Worm (Caenorhabditis elegans) whole organism, L1 larva: ENCODE results near the gene C54C6.4.

ENCODE experiments used
- C04F5.9 ChIP-seq: sonication (generic microtip); optimal IDR thresholded peaks from 2 replicates; lab custom pipeline; 2016; ENCODE audit warnings: missing genetic modification characterization, missing compliant biosample characterization
- C16A3.4 ChIP-seq: fragments of 150-350 bp; optimal IDR thresholded peaks from 2 replicates; lab custom pipeline; 2014; ENCODE audit warnings: missing biosample characterization, missing genetic modification characterization
- C34B4.2 ChIP-seq: sonication (generic microtip); optimal IDR thresholded peaks from 2 replicates; lab custom pipeline; 2017; ENCODE audit warnings: mild to moderate bottlenecking, missing genetic modification characterization, missing compliant biosample characterization
- Y116A8C.19 ChIP-seq: sonication (generic microtip); optimal IDR thresholded peaks from 2 replicates; lab custom pipeline; 2016; ENCODE audit warnings: missing compliant biosample characterization, missing genetic modification characterization, borderline replicate concordance
- alr-1 ChIP-seq: fragments of 200-800 bp; sonication (Bioruptor generic); optimal IDR thresholded peaks from 2 replicates; lab custom pipeline; 2018; ENCODE audit warnings: borderline replicate concordance, mild to moderate bottlenecking, missing genetic modification characterization, missing compliant biosample characterization
- blmp-1 ChIP-seq: fragments of 150-350 bp; optimal IDR thresholded peaks from 2 replicates; lab custom pipeline; 2014; ENCODE audit warnings: missing biosample characterization, missing genetic modification characterization
- ceh-63 ChIP-seq: fragments of 200-800 bp; sonication (Bioruptor generic); optimal IDR thresholded peaks from 2 replicates; lab custom pipeline; 2018; ENCODE audit warnings: mild to moderate bottlenecking, missing genetic modification characterization, missing compliant biosample characterization
- ceh-8 ChIP-seq: fragments of 200-800 bp; sonication (Bioruptor generic); optimal IDR thresholded peaks from 2 replicates; lab custom pipeline; 2018; ENCODE audit warnings: mild to moderate bottlenecking, missing genetic modification characterization, moderate library complexity, missing compliant biosample characterization
- ceh-82 ChIP-seq, 3 experiments: fragments of 150-350 bp in 1 of 3; sonication (generic microtip) in 2 of 3; optimal IDR thresholded peaks; 2 replicates each; lab custom pipeline; 2014 to 2017; ENCODE audit warnings: missing biosample characterization in 3 of 3, missing genetic modification characterization in 3 of 3
- dpl-1 ChIP-seq, 3 experiments: fragments of 150-350 bp in 2 of 3; sonication (generic microtip) in 1 of 3; optimal IDR thresholded peaks; 2 replicates each; lab custom pipeline; 2014 to 2017; ENCODE audit warnings: missing biosample characterization in 3 of 3, missing genetic modification characterization in 3 of 3, missing genetic modification reagents in 3 of 3
- dsc-1 ChIP-seq: sonication (generic microtip); optimal IDR thresholded peaks from 2 replicates; lab custom pipeline; 2016; ENCODE audit warnings: mild to moderate bottlenecking, missing genetic modification characterization, missing compliant biosample characterization
- efl-1 ChIP-seq, 4 experiments: fragments of 150-350 bp; optimal IDR thresholded peaks in 3 of 4; peaks in 1 of 4; 1 replicate in 1 of 4; 2 replicates in 3 of 4; lab custom pipeline; 2014; ENCODE audit warnings: missing biosample characterization in 2 of 4, missing genetic modification characterization in 2 of 4, missing genetic modification reagents in 2 of 4
- egl-13 ChIP-seq: sonication (generic microtip); optimal IDR thresholded peaks from 2 replicates; lab custom pipeline; 2016; ENCODE audit warnings: missing genotype, missing genetic modification reagents, missing genetic modification characterization, missing compliant biosample characterization
- ets-5 ChIP-seq: fragments of 200-800 bp; sonication (Bioruptor generic); IDR thresholded peaks from 2 replicates; pipeline ENCODE4 v1.3.6; 2022; ENCODE audit warnings: missing genetic modification characterization, missing compliant biosample characterization
- fkh-8 ChIP-seq: sonication (generic microtip); optimal IDR thresholded peaks from 2 replicates; lab custom pipeline; 2016; ENCODE audit warnings: mild to moderate bottlenecking, missing genetic modification characterization, missing compliant biosample characterization
- grh-1 ChIP-seq: fragments of 200-800 bp; sonication (Bioruptor generic); IDR thresholded peaks from 2 replicates; pipeline ENCODE4 v1.3.6; 2022; ENCODE audit warnings: missing genetic modification reagents, missing genetic modification characterization, missing compliant biosample characterization
- hpl-2 ChIP-seq: fragments of 150-350 bp; optimal IDR thresholded peaks from 2 replicates; lab custom pipeline; 2014; ENCODE audit warnings: missing biosample characterization, missing genetic modification reagents, missing genetic modification characterization
- lin-14 ChIP-seq: fragments of 200-800 bp; sonication (Bioruptor generic); optimal IDR thresholded peaks from 2 replicates; lab custom pipeline; 2018; ENCODE audit warnings: mild to moderate bottlenecking, missing genetic modification characterization, moderate library complexity, missing compliant biosample characterization
- lir-3 ChIP-seq: sonication (generic microtip); optimal IDR thresholded peaks from 2 replicates; lab custom pipeline; 2016; ENCODE audit warnings: mild to moderate bottlenecking, missing genetic modification characterization, moderate library complexity, missing compliant biosample characterization; ENCODE audit not compliant: poor library complexity
- lsy-2 ChIP-seq, 2 experiments: fragments of 150-350 bp; optimal IDR thresholded peaks; 2 replicates each; lab custom pipeline; 2014; ENCODE audit warnings: missing biosample characterization in 2 of 2, missing genetic modification characterization in 2 of 2
- nhr-19 ChIP-seq: fragments of 200-800 bp; sonication (Bioruptor generic); conservative IDR thresholded peaks from 2 replicates; pipeline ENCODE4 v1.3.6; 2022; ENCODE audit warnings: missing genetic modification characterization, missing compliant biosample characterization
- nhr-47 ChIP-seq: sonication (generic microtip); optimal IDR thresholded peaks from 2 replicates; lab custom pipeline; 2016; ENCODE audit warnings: mild to moderate bottlenecking, missing genetic modification characterization, moderate library complexity, missing compliant biosample characterization
- nhr-71 ChIP-seq: sonication (generic microtip); optimal IDR thresholded peaks from 2 replicates; lab custom pipeline; 2016; ENCODE audit warnings: mild to moderate bottlenecking, missing genetic modification characterization, moderate library complexity, missing compliant biosample characterization
- nhr-77 ChIP-seq: fragments of 150-350 bp; optimal IDR thresholded peaks from 2 replicates; lab custom pipeline; 2014; ENCODE audit warnings: missing biosample characterization, missing genetic modification characterization
- nhr-90 ChIP-seq: sonication (generic microtip); optimal IDR thresholded peaks from 2 replicates; lab custom pipeline; 2016; ENCODE audit warnings: mild to moderate bottlenecking, missing genetic modification characterization, missing compliant biosample characterization; ENCODE audit not compliant: poor library complexity
- pax-3 ChIP-seq: fragments of 200-800 bp; sonication (Bioruptor generic); optimal IDR thresholded peaks from 2 replicates; lab custom pipeline; 2018; ENCODE audit warnings: mild to moderate bottlenecking, missing genetic modification characterization, moderate library complexity, missing compliant biosample characterization
- snpc-4 ChIP-seq: fragments of 150-350 bp; optimal IDR thresholded peaks from 2 replicates; lab custom pipeline; 2014; ENCODE audit warnings: missing biosample characterization, missing genetic modification characterization
- sptf-1 ChIP-seq: fragments of 150-350 bp; optimal IDR thresholded peaks from 2 replicates; lab custom pipeline; 2014; ENCODE audit warnings: missing biosample characterization, missing genetic modification characterization
- swsn-7 ChIP-seq: sonication (generic microtip); optimal IDR thresholded peaks from 2 replicates; lab custom pipeline; 2016; ENCODE audit warnings: missing genetic modification characterization, missing compliant biosample characterization
- tbx-2 ChIP-seq: sonication (generic microtip); optimal IDR thresholded peaks from 2 replicates; lab custom pipeline; 2016; ENCODE audit warnings: missing genetic modification characterization, missing compliant biosample characterization
- tlp-1 ChIP-seq: fragments of 150-350 bp; optimal IDR thresholded peaks from 2 replicates; lab custom pipeline; 2014; ENCODE audit warnings: missing biosample characterization, missing genetic modification characterization
- unc-130 ChIP-seq: fragments of 150-350 bp; optimal IDR thresholded peaks from 2 replicates; lab custom pipeline; 2017; ENCODE audit warnings: missing biosample characterization, missing genetic modification characterization, inconsistent platforms
- unc-30 ChIP-seq: sonication (generic microtip); optimal IDR thresholded peaks from 2 replicates; lab custom pipeline; 2017; ENCODE audit warnings: missing biosample characterization, missing genetic modification characterization
- unc-86 ChIP-seq: sonication (generic microtip); optimal IDR thresholded peaks from 2 replicates; lab custom pipeline; 2016; ENCODE audit warnings: missing genetic modification characterization, missing compliant biosample characterization
- unc-98 ChIP-seq: fragments of 200-800 bp; sonication (Bioruptor generic); IDR thresholded peaks from 2 replicates; pipeline ENCODE4 v1.3.6; 2022; ENCODE audit warnings: missing genetic modification characterization, missing compliant biosample characterization
- xbp-1 ChIP-seq: sonication (generic microtip); optimal IDR thresholded peaks from 2 replicates; lab custom pipeline; 2016; ENCODE audit warnings: missing genetic modification characterization, missing compliant biosample characterization
- zag-1 ChIP-seq: fragments of 150-350 bp; optimal IDR thresholded peaks from 2 replicates; lab custom pipeline; 2014; ENCODE audit warnings: missing biosample characterization, missing genetic modification characterization
- ztf-4 ChIP-seq: fragments of 150-350 bp; optimal IDR thresholded peaks from 2 replicates; lab custom pipeline; 2014; ENCODE audit warnings: missing biosample characterization, missing genetic modification characterization

The C54C6.4 gene

DNA sequence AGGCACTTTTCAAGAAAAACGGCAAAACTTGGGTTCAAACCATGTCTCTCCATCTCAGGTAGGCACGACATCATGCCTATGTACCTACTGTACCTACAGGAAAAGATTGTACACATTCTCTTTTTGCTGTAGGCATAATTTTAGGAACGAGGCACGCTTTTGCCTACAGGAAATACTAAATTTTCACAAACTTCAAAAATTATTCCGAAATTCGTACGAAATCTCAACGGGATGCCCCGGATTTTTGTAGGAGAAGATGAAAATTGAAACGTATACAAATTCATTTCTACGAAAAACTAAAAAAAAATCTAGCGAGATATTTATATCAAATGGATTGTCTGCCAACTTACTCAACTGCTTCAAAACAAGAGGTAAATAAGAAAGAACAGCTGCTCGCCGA lies 5.4 kb upstream of the C54C6.4 start, which contains the start of gene C54C6.11:
C54C6.11 (plus strand) TSS at position 301 of the 400 bp plus-strand sequence.
- no peak for TF ChIP-seq zag-1 (tag; lab: Kevin White, UChicago)
- TF ChIP-seq lir-3 (tag; lab: Kevin White, UChicago): no peak
- TF ChIP-seq xbp-1: no peak
- no peak for TF ChIP-seq dpl-1 (GFP tag; optimal IDR thresholded peaks at IDR 0.05; lab: Kevin White, UChicago)
- TF ChIP-seq Y116A8C.19 (tag; lab: Kevin White, UChicago): no peak
- TF ChIP-seq swsn-7 (tag; lab: Kevin White, UChicago): no peak
- no peak for TF ChIP-seq tbx-2

DNA sequence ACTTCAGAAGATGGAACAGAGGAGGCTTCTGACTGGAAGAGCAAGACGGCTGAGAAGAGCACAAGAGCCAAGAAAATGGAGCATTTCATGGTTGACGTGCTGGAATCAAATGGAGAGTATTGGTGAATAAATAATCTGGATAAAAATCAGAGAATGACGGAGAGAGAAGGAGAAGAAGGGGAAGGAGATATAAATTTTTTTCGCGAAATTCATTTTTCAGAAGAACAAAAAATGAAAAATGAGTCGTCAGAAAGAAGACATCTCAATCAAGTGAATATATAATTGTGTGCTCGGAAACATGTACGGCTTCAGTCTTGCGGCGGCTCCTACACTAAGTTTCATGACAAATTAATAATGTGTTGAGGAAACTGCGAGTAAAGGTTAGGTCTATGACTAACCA lies 3.7 kb upstream of the C54C6.4 start, which contains the start of gene C54C6.5:
C54C6.5 (minus strand) TSS at position 101 of the 400 bp plus-strand sequence.
- TF ChIP-seq alr-1 (tag; lab: Kevin White, UChicago) (no peak), lir-3 (tag; lab: Kevin White, UChicago) (no peak), nhr-77 (no peak), grh-1 (GFP tag; lab: Robert Waterston, UW) (no peak), lin-14 (GFP tag; lab: Kevin White, UChicago) (no peak), nhr-19 (GFP tag; lab: Robert Waterston, UW) (no peak), zag-1 (tag; lab: Kevin White, UChicago) (no peak), C04F5.9 (no peak)

DNA sequence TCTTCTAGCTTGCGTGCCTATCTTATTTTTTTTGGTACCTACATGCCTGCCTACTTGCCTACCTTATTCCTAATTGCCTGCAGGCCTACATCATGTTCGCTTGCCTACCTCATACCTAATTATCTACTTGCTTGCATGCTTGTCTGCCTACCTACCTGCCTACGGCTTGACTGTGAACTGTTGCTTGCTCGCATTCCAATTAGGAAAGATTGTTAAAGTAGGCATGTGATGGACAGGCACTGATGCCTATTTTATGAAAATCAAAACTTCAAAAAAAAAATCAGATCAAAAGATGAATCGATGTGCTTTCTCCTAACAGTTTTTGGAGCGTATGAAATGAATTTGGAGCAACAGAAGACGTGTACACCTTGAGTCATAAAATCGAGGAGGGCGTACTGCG lies 3.1 kb upstream of the C54C6.4 start:
- TF ChIP-seq efl-1 (optimal IDR thresholded peaks at IDR 0.05; lab: Kevin White, UChicago) (no peak), efl-1 (GFP tag; optimal IDR thresholded peaks at IDR 0.05 in 1 of 2; lab: Kevin White, UChicago) (peak in 1 of 2 experiments; percentile 69), unc-130 (tag; lab: Kevin White, UChicago) (no peak)
- TF ChIP-seq, all 84 proteins: peak for 1

DNA sequence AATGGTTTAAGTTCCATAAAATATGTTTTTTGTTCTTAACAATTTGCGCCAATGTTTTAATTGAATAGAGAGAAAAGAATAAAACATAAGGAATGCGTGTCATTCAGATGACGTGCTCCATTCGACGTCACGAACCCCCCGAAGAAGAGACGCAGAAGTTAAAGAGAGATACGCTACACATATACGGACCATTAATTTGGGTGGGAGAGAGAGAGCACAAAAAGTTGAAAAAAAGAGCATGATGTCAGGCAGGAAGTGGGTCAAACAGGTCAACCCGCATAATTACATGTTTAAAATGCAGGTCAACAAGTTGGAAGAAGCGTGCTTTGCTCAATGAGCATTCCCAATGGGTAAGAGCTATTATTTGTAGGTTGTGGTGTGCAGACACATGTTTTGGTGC lies 6.8 kb downstream of the C54C6.4 start:
- TF ChIP-seq lsy-2 (tag; optimal IDR thresholded peaks at IDR 0.05; lab: Kevin White, UChicago): peak in 1 of 2 experiments; percentile 42
- TF ChIP-seq lin-14 (GFP tag; lab: Kevin White, UChicago): peak; percentile 83
- peak; percentile 19 for TF ChIP-seq fkh-8 (tag; lab: Kevin White, UChicago)
- TF ChIP-seq ceh-8: peak; percentile 22
- no peak for TF ChIP-seq nhr-90 (tag; lab: Kevin White, UChicago)
- TF ChIP-seq tlp-1: no peak
- TF ChIP-seq unc-86: peak; percentile 61
- peak; percentile 69 for TF ChIP-seq nhr-71
- TF ChIP-seq tbx-2: peak; percentile 36
- TF ChIP-seq efl-1 (optimal IDR thresholded peaks at IDR 0.05; lab: Kevin White, UChicago): peak in 1 of 2 experiments; percentile 20
- no peak for TF ChIP-seq efl-1 (GFP tag; optimal IDR thresholded peaks at IDR 0.05 in 1 of 2; lab: Kevin White, UChicago)
- TF ChIP-seq unc-130 (tag; lab: Kevin White, UChicago): no peak
- peak; percentile 64 for TF ChIP-seq ceh-63 (GFP tag; lab: Kevin White, UChicago)
- peak; percentile 21 for TF ChIP-seq nhr-47 (tag; lab: Kevin White, UChicago)

DNA sequence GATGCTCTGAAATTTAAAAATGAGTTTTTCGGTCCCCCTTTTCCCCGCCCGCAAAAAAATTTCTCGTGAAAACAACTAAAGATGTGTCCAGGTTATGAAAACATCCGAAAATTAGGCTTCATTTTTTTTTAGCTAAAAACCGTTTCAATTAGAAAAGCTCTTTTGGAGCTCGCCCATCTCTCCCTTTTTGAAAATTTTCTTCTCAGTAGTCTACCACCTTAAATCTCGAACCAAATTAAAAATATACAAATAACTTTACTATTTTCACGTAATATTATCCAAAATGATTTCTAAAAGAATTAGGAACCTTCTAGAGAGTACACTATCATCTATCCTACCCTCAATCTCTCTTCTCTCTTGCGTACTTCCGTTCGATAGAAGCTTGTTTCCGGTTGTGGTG lies 8.8 kb downstream of the C54C6.4 start:
- TF ChIP-seq sptf-1 (tag; lab: Kevin White, UChicago): peak; percentile 6
- no peak for TF ChIP-seq snpc-4 (tag; lab: Kevin White, UChicago)
- TF ChIP-seq, all 84 proteins: peak for 1

DNA sequence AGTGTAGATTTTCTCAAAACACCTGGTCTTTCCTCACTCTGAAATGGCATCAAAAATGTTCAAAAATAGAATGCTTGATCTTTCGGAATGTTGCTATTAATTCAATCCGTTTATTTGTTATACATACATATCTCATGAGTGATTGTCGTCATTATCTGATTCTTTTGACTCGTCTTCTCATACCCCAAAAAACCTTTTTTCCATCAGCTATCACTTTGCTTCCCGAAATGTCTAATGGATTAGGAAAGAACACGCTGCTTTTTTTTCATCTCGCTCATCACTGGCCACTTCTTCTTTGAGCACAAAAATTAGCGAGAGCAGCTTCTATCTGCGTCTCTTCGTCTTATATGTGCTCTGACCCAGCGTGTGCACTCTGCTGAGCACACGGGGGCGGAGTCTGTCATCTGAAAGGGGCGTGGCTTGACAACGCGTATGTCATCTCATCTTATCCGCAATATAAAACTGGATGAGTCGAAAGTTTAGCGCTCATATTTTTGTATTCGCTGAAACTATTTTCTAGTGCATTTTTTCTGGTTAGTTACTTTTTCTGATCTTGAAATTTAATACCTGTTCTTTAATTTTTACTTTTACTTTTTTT lies 11.4 kb downstream of the C54C6.4 start:
- no peak for TF ChIP-seq unc-98
- peak; percentile 32 for TF ChIP-seq egl-13 (tag; lab: Kevin White, UChicago)
- no peak for TF ChIP-seq unc-130 (tag; lab: Kevin White, UChicago)
- no peak for TF ChIP-seq ceh-82 (tag; optimal IDR thresholded peaks at IDR 0.05; lab: Kevin White, UChicago)
- TF ChIP-seq nhr-90 (tag; lab: Kevin White, UChicago): no peak
- peak; percentile 5 for TF ChIP-seq lin-14 (GFP tag; lab: Kevin White, UChicago)
- TF ChIP-seq ets-5: no peak
- peak; percentile 12 for TF ChIP-seq nhr-47 (tag; lab: Kevin White, UChicago)
- peak; percentile 42 for TF ChIP-seq dsc-1 (tag; lab: Kevin White, UChicago)
- peak; percentile 97 for TF ChIP-seq pax-3 (tag; lab: Kevin White, UChicago)
- TF ChIP-seq ztf-4: no peak
- no peak for TF ChIP-seq unc-30
- TF ChIP-seq C34B4.2 (tag; lab: Kevin White, UChicago): no peak
- no peak for TF ChIP-seq C16A3.4 (tag; lab: Kevin White, UChicago)
- no peak for TF ChIP-seq blmp-1 (tag; lab: Kevin White, UChicago)
- TF ChIP-seq hpl-2 (GFP tag; lab: Kevin White, UChicago): no peak
